Fruit fly (Drosophila melanogaster) whole organism, embryonic: ENCODE measurements around the gene Cpr78E.

Experiments
- CG10366 ChIP-seq: fragments of 200-800 bp; sonication (Bioruptor generic); IDR thresholded peaks from 2 replicates; pipeline ENCODE4 v1.3.6; 2022; ENCODE audit warnings: missing biosample characterization, missing genetic modification characterization
- CG10565 ChIP-seq: fragments of 200-800 bp; sonication (Bioruptor generic); optimal IDR thresholded peaks from 3 replicates; lab custom pipeline; 2016; ENCODE audit warnings: missing biosample characterization, mild to moderate bottlenecking, missing genetic modification characterization
- CG12071 ChIP-seq: fragments of 200-800 bp; sonication (Bioruptor generic); optimal IDR thresholded peaks from 3 replicates; lab custom pipeline; 2018; ENCODE audit warnings: missing biosample characterization, mild to moderate bottlenecking, missing genetic modification characterization
- CG15073 ChIP-seq: fragments of 200-800 bp; sonication (Bioruptor generic); optimal IDR thresholded peaks from 2 replicates; lab custom pipeline; 2016; ENCODE audit warnings: missing biosample characterization, missing genetic modification characterization
- CG4328 ChIP-seq: fragments of 200-800 bp; sonication (Bioruptor generic); optimal IDR thresholded peaks from 3 replicates; lab custom pipeline; 2017; ENCODE audit warnings: missing biosample characterization, missing genetic modification reagents, missing genetic modification characterization
- CG7987 ChIP-seq: fragments of 200-800 bp; sonication (Bioruptor generic); optimal IDR thresholded peaks from 2 replicates; lab custom pipeline; 2018; ENCODE audit warnings: missing biosample characterization, mild to moderate bottlenecking, missing genetic modification characterization, moderate library complexity
- Chrac-16 ChIP-seq: fragments of 200-800 bp; sonication (Bioruptor generic); optimal IDR thresholded peaks from 3 replicates; lab custom pipeline; 2016; ENCODE audit warnings: missing biosample characterization, missing genetic modification characterization
- Dek ChIP-seq: fragments of 200-800 bp; sonication (Bioruptor generic); optimal IDR thresholded peaks from 3 replicates; lab custom pipeline; 2019; ENCODE audit warnings: missing biosample characterization, mild to moderate bottlenecking, missing genetic modification characterization, moderate library complexity
- Gug ChIP-seq: fragments of 200-800 bp; sonication (Bioruptor generic); IDR thresholded peaks from 4 replicates; pipeline ENCODE4 v1.3.6; 2022; ENCODE audit warnings: missing biosample characterization, missing genetic modification characterization
- Taf1 ChIP-seq: fragments of 200-800 bp; sonication (Bioruptor generic); IDR thresholded peaks from 2 replicates; pipeline ENCODE4 v1.3.6; 2022; ENCODE audit warnings: missing biosample characterization, missing genetic modification characterization
- fd102C ChIP-seq: fragments of 200-800 bp; sonication (Bioruptor generic); optimal IDR thresholded peaks from 2 replicates; lab custom pipeline; 2018; ENCODE audit warnings: missing biosample characterization, mild to moderate bottlenecking, missing genetic modification characterization, moderate library complexity
- nom ChIP-seq: fragments of 200-800 bp; sonication (Bioruptor generic); optimal IDR thresholded peaks from 2 replicates; lab custom pipeline; 2017; ENCODE audit warnings: missing biosample characterization, missing genetic modification characterization, mild to moderate bottlenecking, moderate library complexity, missing genetic modification reagents
- tin ChIP-seq: fragments of 200-800 bp; sonication (Bioruptor generic); optimal IDR thresholded peaks from 3 replicates; lab custom pipeline; 2016; ENCODE audit warnings: missing biosample characterization, missing genetic modification characterization
- tio ChIP-seq: fragments of 200-800 bp; sonication (Bioruptor generic); optimal IDR thresholded peaks from 2 replicates; lab custom pipeline; 2017; ENCODE audit warnings: missing biosample characterization, missing genetic modification characterization, inconsistent platforms

DNA sequence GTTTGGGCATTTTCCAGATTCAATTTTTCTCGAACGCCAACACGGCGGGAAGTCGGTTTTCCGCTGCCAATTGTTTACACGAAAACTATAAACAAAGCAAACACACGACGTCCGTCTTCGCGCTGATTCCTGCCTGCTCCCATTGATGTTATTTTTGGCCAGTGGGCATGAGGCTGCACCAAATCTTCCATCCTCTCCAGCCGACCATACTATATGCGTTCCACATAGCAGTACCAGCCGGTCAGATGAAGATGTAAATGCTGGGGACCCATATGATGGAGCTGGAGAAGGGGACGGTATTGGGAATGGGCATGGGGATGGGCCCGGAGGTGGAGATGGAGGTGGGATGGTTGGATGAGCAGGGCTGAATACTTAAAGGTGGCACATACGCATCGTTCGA lies 750 bp upstream of the Cpr78E start:
- TF ChIP-seq nom (GFP tag; lab: Kevin White, UChicago), result no peak
- TF ChIP-seq CG15073 (GFP tag; lab: Kevin White, UChicago), result no peak
- no peak for TF ChIP-seq tin (GFP tag; lab: Kevin White, UChicago)
- no peak for TF ChIP-seq CG10366 (GFP tag; lab: Robert Waterston, UW)
- no peak for TF ChIP-seq fd102C (GFP tag; lab: Kevin White, UChicago)
- no peak for TF ChIP-seq CG7987 (GFP tag; lab: Kevin White, UChicago)
- TF ChIP-seq tio, result no peak
- TF ChIP-seq Gug (GFP tag; lab: Robert Waterston, UW), result no peak
- no peak for TF ChIP-seq CG10565 (GFP tag; lab: Kevin White, UChicago)
- TF ChIP-seq CG4328 (GFP tag; lab: Kevin White, UChicago), result no peak
- no peak for TF ChIP-seq Taf1 (GFP tag; lab: Robert Waterston, UW)
- no peak for TF ChIP-seq CG12071 (GFP tag; lab: Kevin White, UChicago)
- no peak for TF ChIP-seq Dek
- TF ChIP-seq Chrac-16 (GFP tag; lab: Kevin White, UChicago), result no peak
